Fruit fly (Drosophila melanogaster): ENCODE measurements around the gene Pus1.

dm6 chr3R:20634674-20635594 is 42.5 kb upstream of the Pus1 start, which contains the start of the genes Pi3K92E and Lrrk:
- TF ChIP-seq yki (optimal IDR thresholded peaks at IDR 0.05): no peak
- TF ChIP-seq ATbp (GFP tag; optimal IDR thresholded peaks at IDR 0.05): no peak
- no peak for TF ChIP-seq ERR (GFP tag; optimal IDR thresholded peaks at IDR 0.05)
- TF ChIP-seq zfh1 (GFP tag; IDR thresholded peaks at IDR 0.05): no peak
- TF ChIP-seq CG11247 (GFP tag; IDR thresholded peaks at IDR 0.05): no peak
- TF ChIP-seq bab2 (GFP tag; optimal IDR thresholded peaks at IDR 0.05): no peak
- TF ChIP-seq bcd (GFP tag; optimal IDR thresholded peaks at IDR 0.05): no peak
- TF ChIP-seq so (GFP tag; IDR thresholded peaks at IDR 0.05): no peak
- TF ChIP-seq br (optimal IDR thresholded peaks at IDR 0.05): no peak

Measured in whole organism, embryonic.